Fruit fly (Drosophila melanogaster) whole organism, embryonic: ENCODE results near the gene CG34281.

Experiments
- CG11560 ChIP-seq: fragments of 200-800 bp; sonication (Bioruptor generic); IDR thresholded peaks from 3 replicates; pipeline ENCODE4 v1.3.6; 2022; ENCODE audit warnings: missing biosample characterization, missing genetic modification characterization
- CG11695 ChIP-seq: fragments of 200-800 bp; sonication (Bioruptor generic); IDR thresholded peaks from 3 replicates; pipeline ENCODE4 v1.3.6; 2022; ENCODE audit warnings: missing biosample characterization, missing genetic modification characterization
- CG12104 ChIP-seq: fragments of 200-800 bp; sonication (Bioruptor generic); optimal IDR thresholded peaks from 3 replicates; lab custom pipeline; 2016; ENCODE audit warnings: missing biosample characterization, missing genetic modification characterization
- CG12769 ChIP-seq: fragments of 200-800 bp; sonication (Bioruptor generic); optimal IDR thresholded peaks from 2 replicates; lab custom pipeline; 2019; ENCODE audit warnings: missing biosample characterization, mild to moderate bottlenecking, missing genetic modification characterization, moderate library complexity
- CG13123 ChIP-seq: fragments of 200-800 bp; sonication (Bioruptor generic); optimal IDR thresholded peaks from 2 replicates; lab custom pipeline; 2016; ENCODE audit warnings: missing biosample characterization, missing genetic modification characterization
- CG13624 ChIP-seq: fragments of 200-800 bp; sonication (Bioruptor generic); optimal IDR thresholded peaks from 2 replicates; lab custom pipeline; 2016; ENCODE audit warnings: missing biosample characterization, missing genetic modification characterization
- CG14441 ChIP-seq: fragments of 200-800 bp; sonication (Bioruptor generic); IDR thresholded peaks from 2 replicates; pipeline ENCODE4 v1.3.6; 2022; ENCODE audit warnings: missing biosample characterization, missing genetic modification characterization
- CG15696 ChIP-seq: fragments of 200-800 bp; sonication (Bioruptor generic); optimal IDR thresholded peaks from 2 replicates; lab custom pipeline; 2019; ENCODE audit warnings: missing biosample characterization, mild to moderate bottlenecking, missing genetic modification characterization, moderate library complexity
- CG1603 ChIP-seq: fragments of 200-800 bp; sonication (Bioruptor generic); optimal IDR thresholded peaks from 2 replicates; lab custom pipeline; 2019; ENCODE audit warnings: missing biosample characterization, mild to moderate bottlenecking, missing genetic modification characterization, moderate library complexity
- CG17802 ChIP-seq: fragments of 200-800 bp; sonication (Bioruptor generic); optimal IDR thresholded peaks from 2 replicates; lab custom pipeline; 2018; ENCODE audit warnings: missing biosample characterization, mild to moderate bottlenecking, missing genetic modification characterization, moderate library complexity
- CG17912 ChIP-seq: fragments of 200-800 bp; sonication (Bioruptor generic); optimal IDR thresholded peaks from 2 replicates; lab custom pipeline; 2018; ENCODE audit warnings: missing biosample characterization, mild to moderate bottlenecking, missing genetic modification characterization
- CG18262 ChIP-seq: fragments of 200-800 bp; optimal IDR thresholded peaks from 3 replicates; lab custom pipeline; 2019; ENCODE audit warnings: missing biosample characterization, mild to moderate bottlenecking, missing genetic modification characterization, moderate library complexity
- CG2120 ChIP-seq: fragments of 200-800 bp; sonication (Bioruptor generic); optimal IDR thresholded peaks from 3 replicates; lab custom pipeline; 2016; ENCODE audit warnings: missing biosample characterization, missing genetic modification characterization
- CG3065 ChIP-seq: fragments of 200-800 bp; sonication (Bioruptor generic); optimal IDR thresholded peaks from 2 replicates; lab custom pipeline; 2016; ENCODE audit warnings: missing biosample characterization, missing genetic modification characterization
- CG32532 ChIP-seq: fragments of 200-800 bp; sonication (Bioruptor generic); IDR thresholded peaks from 2 replicates; pipeline ENCODE4 v1.3.6; 2022; ENCODE audit warnings: missing biosample characterization, missing genetic modification characterization
- CG6175 ChIP-seq: fragments of 200-800 bp; sonication (Bioruptor generic); IDR thresholded peaks from 3 replicates; pipeline ENCODE4 v1.3.6; 2022; ENCODE audit warnings: missing biosample characterization, missing genetic modification characterization
- CG8924 ChIP-seq: fragments of 200-800 bp; optimal IDR thresholded peaks from 3 replicates; lab custom pipeline; 2019; ENCODE audit warnings: missing biosample characterization, mild to moderate bottlenecking, missing genetic modification characterization, moderate library complexity
- CG9215 ChIP-seq: fragments of 200-800 bp; sonication (Bioruptor generic); IDR thresholded peaks from 2 replicates; pipeline ENCODE4 v1.3.6; 2022; ENCODE audit warnings: missing biosample characterization, missing genetic modification characterization
- CG9932 ChIP-seq: fragments of 200-800 bp; sonication (Bioruptor generic); IDR thresholded peaks from 2 replicates; pipeline ENCODE4 v1.3.6; 2022; ENCODE audit warnings: missing biosample characterization, missing genetic modification characterization
- ERR ChIP-seq: fragments of 200-800 bp; sonication (Bioruptor generic); optimal IDR thresholded peaks from 2 replicates; lab custom pipeline; 2016; ENCODE audit warnings: missing biosample characterization, missing genetic modification characterization
- Ets97D ChIP-seq: fragments of 200-800 bp; sonication (Bioruptor generic); optimal IDR thresholded peaks from 3 replicates; lab custom pipeline; 2016; ENCODE audit warnings: missing biosample characterization, missing genetic modification characterization
- Fer1 ChIP-seq: fragments of 200-800 bp; sonication (Bioruptor generic); optimal IDR thresholded peaks from 2 replicates; lab custom pipeline; 2017; ENCODE audit warnings: missing biosample characterization, mild to moderate bottlenecking, missing genetic modification characterization
- Gug ChIP-seq: fragments of 200-800 bp; sonication (Bioruptor generic); IDR thresholded peaks from 4 replicates; pipeline ENCODE4 v1.3.6; 2022; ENCODE audit warnings: missing biosample characterization, missing genetic modification characterization
- HmgZ ChIP-seq: fragments of 200-800 bp; sonication (Bioruptor generic); optimal IDR thresholded peaks from 2 replicates; lab custom pipeline; 2018; ENCODE audit warnings: missing biosample characterization, mild to moderate bottlenecking, missing genetic modification characterization
- Hmx ChIP-seq: fragments of 200-800 bp; sonication (Bioruptor generic); optimal IDR thresholded peaks from 2 replicates; lab custom pipeline; 2016; ENCODE audit warnings: missing biosample characterization, missing genetic modification characterization
- Hr3 ChIP-seq: fragments of 200-800 bp; sonication (Bioruptor generic); optimal IDR thresholded peaks from 3 replicates; lab custom pipeline; 2016; ENCODE audit warnings: missing biosample characterization, missing genetic modification characterization
- Hr78 ChIP-seq, 2 experiments: fragments of 200-800 bp in 1 of 2; fragments of >200 bp in 1 of 2; sonication (Bioruptor generic) in 1 of 2; optimal IDR thresholded peaks; 2 replicates each; lab custom pipeline; 2017 to 2019; ENCODE audit warnings: missing biosample characterization in 2 of 2, missing genetic modification characterization in 2 of 2, mild to moderate bottlenecking in 1 of 2, moderate library complexity in 1 of 2
- Oli ChIP-seq: fragments of 200-800 bp; sonication (Bioruptor generic); optimal IDR thresholded peaks from 2 replicates; lab custom pipeline; 2018; ENCODE audit warnings: missing biosample characterization, mild to moderate bottlenecking, missing genetic modification characterization, moderate library complexity
- Opbp ChIP-seq: fragments of 200-800 bp; sonication (Bioruptor generic); IDR thresholded peaks from 3 replicates; pipeline ENCODE4 v1.3.6; 2022; ENCODE audit warnings: missing biosample characterization, missing genetic modification characterization; ENCODE audit not compliant: partially characterized antibody
- Pdp1 ChIP-seq, 2 experiments: fragments of 200-800 bp; sonication (Bioruptor generic); optimal IDR thresholded peaks; 3 replicates each; lab custom pipeline; 2016; ENCODE audit warnings: missing biosample characterization in 2 of 2, missing genetic modification characterization in 2 of 2, mild to moderate bottlenecking in 1 of 2, moderate library complexity in 1 of 2
- Xbp1 ChIP-seq: fragments of 200-800 bp; sonication (Bioruptor generic); optimal IDR thresholded peaks from 3 replicates; lab custom pipeline; 2016; ENCODE audit warnings: missing biosample characterization, mild to moderate bottlenecking, missing genetic modification characterization
- al ChIP-seq: fragments of 200-800 bp; sonication (Bioruptor generic); IDR thresholded peaks from 2 replicates; pipeline ENCODE4 v1.3.6; 2022; ENCODE audit warnings: missing biosample characterization, missing genetic modification characterization
- amos ChIP-seq: fragments of 200-800 bp; sonication (Bioruptor generic); IDR thresholded peaks from 2 replicates; pipeline ENCODE4 v1.3.6; 2022; ENCODE audit warnings: missing biosample characterization, missing genetic modification characterization; ENCODE audit not compliant: partially characterized antibody
- cato ChIP-seq: fragments of 200-800 bp; sonication (Bioruptor generic); optimal IDR thresholded peaks from 2 replicates; lab custom pipeline; 2016; ENCODE audit warnings: missing biosample characterization, missing genetic modification characterization, borderline replicate concordance
- chm ChIP-seq: fragments of 200-800 bp; sonication (Bioruptor generic); IDR thresholded peaks from 2 replicates; pipeline ENCODE4 v1.3.6; 2022; ENCODE audit warnings: missing biosample characterization, missing genetic modification characterization
- eve ChIP-seq, 2 experiments: fragments of >200 bp; optimal IDR thresholded peaks; 2 replicates each; lab custom pipeline; 2017; ENCODE audit warnings: missing biosample characterization in 2 of 2, missing genetic modification characterization in 2 of 2
- gcm2 ChIP-seq: fragments of 200-800 bp; sonication (Bioruptor generic); optimal IDR thresholded peaks from 2 replicates; lab custom pipeline; 2016; ENCODE audit warnings: missing biosample characterization, missing genetic modification characterization
- knrl ChIP-seq: fragments of 200-800 bp; sonication (Bioruptor generic); IDR thresholded peaks from 3 replicates; pipeline ENCODE4 v1.3.6; 2022; ENCODE audit warnings: missing biosample characterization, missing genetic modification characterization; ENCODE audit not compliant: partially characterized antibody
- otp ChIP-seq: fragments of 200-800 bp; sonication (Bioruptor generic); IDR thresholded peaks from 3 replicates; pipeline ENCODE4, ENCODE4 v1.3.6; 2022; ENCODE audit warnings: missing biosample characterization, missing genetic modification characterization
- prd ChIP-seq, 3 experiments: fragments of >200 bp in 2 of 3; fragments of 200-800 bp in 1 of 3; sonication (Bioruptor generic) in 1 of 3; optimal IDR thresholded peaks in 2 of 3; IDR thresholded peaks in 1 of 3; 2 replicates in 2 of 3; 3 replicates in 1 of 3; pipeline versions ENCODE4 v1.3.6 to Lab custom; 2017 to 2022; ENCODE audit warnings: missing biosample characterization in 1 of 3, missing genetic modification characterization in 1 of 3
- scrt ChIP-seq: fragments of 200-800 bp; sonication (Bioruptor generic); optimal IDR thresholded peaks from 2 replicates; lab custom pipeline; 2018; ENCODE audit warnings: missing biosample characterization, mild to moderate bottlenecking, missing genetic modification characterization, moderate library complexity
- so ChIP-seq: fragments of 200-800 bp; sonication (Bioruptor generic); IDR thresholded peaks from 3 replicates; pipeline ENCODE4 v1.3.6; 2022; ENCODE audit warnings: missing biosample characterization, missing genetic modification characterization
- tin ChIP-seq: fragments of 200-800 bp; sonication (Bioruptor generic); optimal IDR thresholded peaks from 3 replicates; lab custom pipeline; 2016; ENCODE audit warnings: missing biosample characterization, missing genetic modification characterization
- tx ChIP-seq: fragments of 200-800 bp; sonication (Bioruptor generic); optimal IDR thresholded peaks from 2 replicates; lab custom pipeline; 2016; ENCODE audit warnings: missing biosample characterization, missing genetic modification characterization
- wek ChIP-seq: fragments of 200-800 bp; sonication (Bioruptor generic); optimal IDR thresholded peaks from 3 replicates; lab custom pipeline; 2018; ENCODE audit warnings: missing biosample characterization, mild to moderate bottlenecking, missing genetic modification characterization, moderate library complexity
- yki ChIP-seq: fragments of >200 bp; optimal IDR thresholded peaks from 3 replicates; lab custom pipeline; 2018
- zen ChIP-seq: fragments of 200-800 bp; sonication (Bioruptor generic); optimal IDR thresholded peaks from 3 replicates; lab custom pipeline; 2018; ENCODE audit warnings: missing biosample characterization, mild to moderate bottlenecking, missing genetic modification characterization, moderate library complexity

The CG34281 gene

dm6 chr3R:17617121-17617975 is 4.7 kb downstream of the CG34281 start (continued):
- no peak for TF ChIP-seq Hr78 (GFP tag; optimal IDR thresholded peaks at IDR 0.05; lab: Kevin White, UChicago)
- TF ChIP-seq wek, result no peak
- peak; percentile 20 for TF ChIP-seq CG15696 (tag; lab: Kevin White, UChicago)
- TF ChIP-seq CG2120 (GFP tag; lab: Kevin White, UChicago), result no peak
- no peak for TF ChIP-seq cato
- no peak for TF ChIP-seq yki
- TF ChIP-seq CG32532 (GFP tag; lab: Robert Waterston, UW), result peak; percentile 62; the same call in 1 of the 2 replicates
- no peak for TF ChIP-seq CG9215 (GFP tag; lab: Robert Waterston, UW)
- no peak for TF ChIP-seq CG14441
- TF ChIP-seq otp (GFP tag; lab: Robert Waterston, UW), result no peak
- no peak for TF ChIP-seq Gug (GFP tag; lab: Robert Waterston, UW)
- peak; percentile 13 for TF ChIP-seq CG17912 (GFP tag; lab: Kevin White, UChicago)
- no peak for TF ChIP-seq prd (optimal IDR thresholded peaks at IDR 0.05; lab: Kevin White, UChicago)
- peak; percentile 24; the same call in 1 of the 3 replicates for TF ChIP-seq prd (GFP tag; IDR thresholded peaks at IDR 0.05; lab: Robert Waterston, UW)
- peak; percentile 50 for TF ChIP-seq Fer1 (GFP tag; lab: Kevin White, UChicago)
- TF ChIP-seq Xbp1, result peak; percentile 48
- peak; percentile 46 for TF ChIP-seq HmgZ (tag; lab: Kevin White, UChicago)
- peak; percentile 43 for TF ChIP-seq zen (tag; lab: Kevin White, UChicago)
- no peak for TF ChIP-seq Hmx
- TF ChIP-seq chm (GFP tag; lab: Robert Waterston, UW), result no peak
- TF ChIP-seq gcm2 (GFP tag; lab: Kevin White, UChicago), result no peak
- TF ChIP-seq eve (GFP tag; optimal IDR thresholded peaks at IDR 0.05; lab: Kevin White, UChicago), result peak in 1 of 2 experiments; percentile 55
- peak; percentile 15 for TF ChIP-seq CG18262 (tag; lab: Kevin White, UChicago)
- TF ChIP-seq CG1603, result peak; percentile 19
- peak; percentile 14 for TF ChIP-seq scrt (GFP tag; lab: Kevin White, UChicago)
- TF ChIP-seq amos (GFP tag; lab: Robert Waterston, UW), result peak; percentile 50
- TF ChIP-seq tin, result peak; percentile 5
- no peak for TF ChIP-seq Ets97D (GFP tag; lab: Kevin White, UChicago)
- no peak for TF ChIP-seq CG11560 (tag; lab: Robert Waterston, UW)
- TF ChIP-seq CG8924 (tag; lab: Kevin White, UChicago), result no peak
- TF ChIP-seq CG13123 (GFP tag; lab: Kevin White, UChicago), result no peak
- no peak for TF ChIP-seq tx (GFP tag; lab: Kevin White, UChicago)
- TF ChIP-seq CG9932, result peak; percentile 53
- TF ChIP-seq ERR (GFP tag; lab: Kevin White, UChicago), result peak; percentile 27
- no peak for TF ChIP-seq CG12104 (GFP tag; lab: Kevin White, UChicago)
- TF ChIP-seq CG12769 (tag; lab: Kevin White, UChicago), result peak; percentile 48
- TF ChIP-seq CG11695 (GFP tag; lab: Robert Waterston, UW), result peak; percentile 11; the same call in 1 of the 3 replicates
- peak; percentile 46; the same call in 2 of the 3 replicates for TF ChIP-seq so (GFP tag; lab: Robert Waterston, UW)
- no peak for TF ChIP-seq CG17802 (tag; lab: Kevin White, UChicago)
- TF ChIP-seq Hr3 (GFP tag; lab: Kevin White, UChicago), result peak; percentile 14
- peak; percentile 20; the same call in 1 of the 3 replicates for TF ChIP-seq knrl
- no peak for TF ChIP-seq al (GFP tag; lab: Robert Waterston, UW)
- TF ChIP-seq CG13624 (GFP tag; lab: Kevin White, UChicago), result no peak
- TF ChIP-seq Oli (tag; lab: Kevin White, UChicago), result no peak
- TF ChIP-seq CG3065 (GFP tag; lab: Kevin White, UChicago), result no peak
- no peak for TF ChIP-seq CG6175 (GFP tag; lab: Robert Waterston, UW)
- TF ChIP-seq Opbp (GFP tag; lab: Robert Waterston, UW), result no peak; the same call in none of the 3 replicates
- TF ChIP-seq Pdp1 (GFP tag; optimal IDR thresholded peaks at IDR 0.05; lab: Kevin White, UChicago), result peak; percentile 25 to 27
